Fruit fly (Drosophila melanogaster): Measurements from ENCODE around the gene RhoGEF4.

RhoGEF4 gene

dm6 chr3L:7349311-7349710 lies 26.1 kb upstream of the RhoGEF4 start:
- TF ChIP-seq Sin3A (optimal IDR thresholded peaks at IDR 0.05) (no peak), psq (optimal IDR thresholded peaks at IDR 0.05) (no peak), h (optimal IDR thresholded peaks at IDR 0.05) (no peak), Myc (optimal IDR thresholded peaks at IDR 0.05) (no peak), ttk (optimal IDR thresholded peaks at IDR 0.05) (no peak), insv (optimal IDR thresholded peaks at IDR 0.05) (no peak)

- TF ChIP-seq ttk (optimal IDR thresholded peaks at IDR 0.05) (no peak), h (optimal IDR thresholded peaks at IDR 0.05) (no peak), Sin3A (optimal IDR thresholded peaks at IDR 0.05) (no peak)
These were observed 24.9 kb upstream of the RhoGEF4 start, which contains the start of the genes Srp19 and qm for dm6 chr3L:7347984-7348631. TSS of gene Srp19 (minus strand) at chr3L:7348034. TSS of gene qm (plus strand) at chr3L:7348313.

dm6 chr3L:7346951-7347350 lies 23.7 kb upstream of the RhoGEF4 start, which contains the start of gene CG14834:
TSS of gene CG14834 (minus strand) at chr3L:7347123.
- no peak for TF ChIP-seq ttk (optimal IDR thresholded peaks at IDR 0.05)
- TF ChIP-seq insv (optimal IDR thresholded peaks at IDR 0.05), result no peak
- TF ChIP-seq h (optimal IDR thresholded peaks at IDR 0.05), result no peak
- TF ChIP-seq Myc (optimal IDR thresholded peaks at IDR 0.05), result no peak
- TF ChIP-seq Sin3A (optimal IDR thresholded peaks at IDR 0.05), result no peak
- no peak for TF ChIP-seq psq (optimal IDR thresholded peaks at IDR 0.05)

dm6 chr3L:7344965-7345427 lies 21.8 kb upstream of the RhoGEF4 start, which contains the start of gene Cln7:
TSS of gene Cln7 (minus strand) at chr3L:7345183.
- TF ChIP-seq insv (optimal IDR thresholded peaks at IDR 0.05) (no peak), Myc (optimal IDR thresholded peaks at IDR 0.05) (no peak), ttk (optimal IDR thresholded peaks at IDR 0.05) (no peak), Sin3A (optimal IDR thresholded peaks at IDR 0.05) (no peak), h (optimal IDR thresholded peaks at IDR 0.05) (no peak), psq (optimal IDR thresholded peaks at IDR 0.05) (no peak)

dm6 chr3L:7344001-7344400 lies 20.8 kb upstream of the RhoGEF4 start:
- TF ChIP-seq ttk (optimal IDR thresholded peaks at IDR 0.05) (no peak), h (optimal IDR thresholded peaks at IDR 0.05) (no peak)

DNA sequence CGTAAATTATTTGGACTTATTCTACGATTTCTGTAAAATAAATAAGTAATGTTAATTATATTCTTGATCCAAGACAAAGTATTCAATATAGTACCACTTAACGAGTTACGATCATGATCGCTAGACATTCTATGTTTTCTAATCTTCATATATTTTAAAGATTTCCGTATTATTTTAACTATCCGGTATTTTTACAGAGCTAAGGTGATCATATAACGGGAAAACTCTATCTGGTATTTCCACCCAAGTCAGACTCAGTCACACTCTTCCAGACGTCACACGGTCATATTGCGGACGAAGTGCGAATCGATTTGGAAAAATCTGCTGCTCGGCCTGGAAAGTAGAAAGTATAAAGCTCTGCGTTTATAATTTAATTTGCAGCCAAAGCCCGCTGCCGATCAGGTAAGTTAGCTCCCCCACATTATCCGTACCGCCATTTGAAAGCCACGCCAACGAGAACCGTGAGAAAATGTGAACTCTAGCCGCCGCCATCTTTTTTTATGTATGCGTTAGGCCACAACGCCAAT lies 16.1 kb upstream of the RhoGEF4 start, which contains the start of the genes lark and eco:
lark (plus strand) TSS at position 51 of the 527 bp plus-strand sequence.
eco (minus strand) TSS at position 125 of the 527 bp plus-strand sequence.
- TF ChIP-seq Sin3A (optimal IDR thresholded peaks at IDR 0.05) (no peak), psq (optimal IDR thresholded peaks at IDR 0.05) (no peak), Myc (optimal IDR thresholded peaks at IDR 0.05) (no peak), h (optimal IDR thresholded peaks at IDR 0.05) (no peak), insv (optimal IDR thresholded peaks at IDR 0.05) (no peak)

DNA sequence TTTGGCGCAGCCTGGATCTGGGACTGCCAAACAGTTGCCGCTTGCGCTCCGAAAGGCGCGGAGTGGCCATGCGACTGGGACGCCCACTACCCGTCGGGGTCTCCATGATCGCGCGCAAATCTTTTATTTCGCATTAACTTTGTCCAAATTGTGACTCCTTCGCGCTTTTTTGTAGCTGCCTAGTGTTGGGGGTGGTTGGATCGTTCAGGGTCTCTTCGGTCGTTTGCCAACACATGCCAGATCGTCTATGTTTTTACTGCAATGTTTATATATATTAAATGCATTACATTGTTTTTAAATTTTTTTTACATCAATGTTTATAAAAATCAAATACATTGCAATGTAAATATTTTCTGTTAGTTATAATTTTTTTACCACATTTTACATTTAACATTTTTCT lies 15.6 kb upstream of the RhoGEF4 start:
- TF ChIP-seq Myc (optimal IDR thresholded peaks at IDR 0.05) (no peak), psq (optimal IDR thresholded peaks at IDR 0.05) (no peak), insv (optimal IDR thresholded peaks at IDR 0.05) (no peak), ttk (optimal IDR thresholded peaks at IDR 0.05) (no peak), Sin3A (optimal IDR thresholded peaks at IDR 0.05) (no peak)

DNA sequence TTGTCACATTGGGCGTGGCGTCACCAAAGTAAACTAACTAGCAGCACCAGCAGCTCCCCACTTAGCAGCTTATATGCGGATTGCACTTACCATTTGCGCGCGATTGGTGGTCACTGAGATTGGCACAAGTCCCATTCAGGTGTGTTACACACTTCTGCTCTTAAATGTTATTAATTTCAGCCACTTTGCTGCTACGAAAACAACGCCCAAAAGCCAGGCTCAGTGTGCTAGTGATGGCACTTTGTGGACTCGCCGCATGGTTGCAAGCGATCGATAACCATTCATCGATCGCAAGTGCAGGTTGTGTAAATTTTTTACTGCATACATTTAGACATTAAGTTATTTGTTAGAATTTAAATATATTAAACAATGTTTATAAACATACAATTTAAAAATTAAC lies 11.8 kb upstream of the RhoGEF4 start, which contains the start of the genes wrm1 and wrm2:
wrm1 (minus strand) TSS at position 237 of the 400 bp plus-strand sequence.
wrm2 (minus strand) TSS at position 237 of the 400 bp plus-strand sequence.
- no peak for TF ChIP-seq ttk (optimal IDR thresholded peaks at IDR 0.05)
- TF ChIP-seq h (optimal IDR thresholded peaks at IDR 0.05), result no peak

dm6 chr3L:7328567-7329253 lies 5.5 kb upstream of the RhoGEF4 start, which contains the start of the genes mrva, CG42307 and mus312:
TSS of gene mrva (minus strand) at chr3L:7328842.
TSS of gene CG42307 (plus strand) at chr3L:7329132.
TSS of gene mus312 (plus strand) at chr3L:7329132.
- no peak for TF ChIP-seq insv (optimal IDR thresholded peaks at IDR 0.05)
- no peak for TF ChIP-seq psq (optimal IDR thresholded peaks at IDR 0.05)
- TF ChIP-seq Sin3A (optimal IDR thresholded peaks at IDR 0.05), result no peak

DNA sequence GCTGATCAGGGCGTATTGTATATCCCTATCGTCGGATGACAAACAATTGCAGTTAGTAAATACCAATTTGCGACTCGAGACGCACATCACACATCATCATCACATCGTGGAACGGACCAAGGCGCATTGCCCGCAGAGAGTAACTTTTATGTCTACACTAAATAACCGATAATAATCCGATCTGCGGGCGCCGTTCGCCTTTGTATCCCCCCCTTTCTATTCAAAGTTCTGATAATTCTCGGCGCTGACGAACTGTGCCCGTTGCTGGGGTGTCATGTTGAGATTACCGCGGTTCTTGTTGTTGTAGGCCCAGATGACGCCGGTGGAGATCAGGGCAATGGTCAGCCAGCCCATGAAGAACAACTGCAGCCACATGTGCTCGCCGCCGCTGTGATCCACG lies 3.5 kb upstream of the RhoGEF4 start:
- no peak for TF ChIP-seq Sin3A (optimal IDR thresholded peaks at IDR 0.05)
- TF ChIP-seq Myc (optimal IDR thresholded peaks at IDR 0.05), result no peak
- no peak for TF ChIP-seq psq (optimal IDR thresholded peaks at IDR 0.05)
- no peak for TF ChIP-seq h (optimal IDR thresholded peaks at IDR 0.05)
- no peak for TF ChIP-seq insv (optimal IDR thresholded peaks at IDR 0.05)
- no peak for TF ChIP-seq ttk (optimal IDR thresholded peaks at IDR 0.05)

- TF ChIP-seq psq (optimal IDR thresholded peaks at IDR 0.05) (no peak), Sin3A (optimal IDR thresholded peaks at IDR 0.05) (no peak), h (optimal IDR thresholded peaks at IDR 0.05) (no peak), Myc (optimal IDR thresholded peaks at IDR 0.05) (no peak), ttk (optimal IDR thresholded peaks at IDR 0.05) (no peak)
These were observed 3.4 kb downstream of the RhoGEF4 start, which contains the start of gene CG8607 for dm6 chr3L:7319768-7320167. TSS of gene CG8607 (plus strand) at chr3L:7320068.

DNA sequence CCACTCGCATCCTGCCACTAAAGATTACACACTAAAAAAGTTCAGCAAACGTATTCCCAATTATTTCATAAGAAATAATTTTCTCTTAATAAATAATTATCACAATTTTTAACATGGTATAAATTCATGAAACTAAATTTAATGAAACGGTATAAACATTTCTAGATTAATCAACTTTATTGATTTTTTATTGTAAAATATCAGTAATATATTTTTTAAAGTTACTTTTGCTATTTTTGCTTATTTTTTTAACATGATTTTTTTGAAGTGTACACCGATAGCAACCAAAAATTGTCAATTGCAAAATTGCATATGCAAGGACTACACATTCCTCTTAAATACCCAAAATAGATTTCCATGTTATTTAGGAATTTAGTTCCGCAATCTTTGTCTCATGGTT lies 9.1 kb downstream of the RhoGEF4 start:
- TF ChIP-seq psq (optimal IDR thresholded peaks at IDR 0.05) (no peak), Sin3A (optimal IDR thresholded peaks at IDR 0.05) (no peak), insv (optimal IDR thresholded peaks at IDR 0.05) (no peak), ttk (optimal IDR thresholded peaks at IDR 0.05) (no peak), Myc (optimal IDR thresholded peaks at IDR 0.05) (no peak), h (optimal IDR thresholded peaks at IDR 0.05) (no peak)

Measured in Kc167 (cell line).